Worm (Caenorhabditis elegans): ENCODE measurements around the gene clc-24.

DNA sequence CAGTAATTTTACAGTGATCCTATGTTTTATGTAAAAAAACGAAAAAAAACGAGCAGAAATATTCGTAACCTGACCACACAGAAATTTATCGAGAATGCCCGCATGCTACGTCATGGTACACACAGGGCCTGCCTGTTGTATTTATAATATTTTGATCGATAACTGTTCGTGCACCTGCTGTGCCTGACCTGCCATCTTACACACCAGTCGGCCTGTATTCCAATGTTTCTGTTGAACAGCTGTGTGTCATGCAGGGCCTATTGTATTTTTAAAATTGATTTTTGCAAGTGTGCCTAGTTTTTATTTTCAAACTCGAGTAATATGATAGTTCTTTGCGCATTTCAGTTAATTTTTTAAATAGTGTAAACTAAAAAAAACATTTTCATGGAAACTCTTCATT is 43.6 kb upstream of the clc-24 start:
- no peak for TF ChIP-seq lin-11 (tag; optimal IDR thresholded peaks at IDR 0.05)
- TF ChIP-seq pag-3 (tag; optimal IDR thresholded peaks at IDR 0.05; ENCODE audit: borderline replicate concordance): no peak
- no peak for TF ChIP-seq rnt-1 (tag; optimal IDR thresholded peaks at IDR 0.05)
- no peak for TF ChIP-seq elt-2 (tag; optimal IDR thresholded peaks at IDR 0.05)
- no peak for TF ChIP-seq ets-4 (tag; optimal IDR thresholded peaks at IDR 0.05)
- TF ChIP-seq nhr-11 (tag; optimal IDR thresholded peaks at IDR 0.05): no peak
- no peak for TF ChIP-seq pqm-1 (tag; optimal IDR thresholded peaks at IDR 0.05)
- TF ChIP-seq ceh-14 (tag; optimal IDR thresholded peaks at IDR 0.05): no peak

Data from whole organism, late embryonic.